Worm (Caenorhabditis elegans): ENCODE results near the gene tmem-17.

Gene tmem-17

ce11 chrIII:7045643-7046042 is 24.4 kb upstream of the tmem-17 start, which contains the start of gene R01H2.7:
Gene R01H2.7 (minus strand): TSS chrIII:7045743.
- no peak for TF ChIP-seq tbx-7 (tag; optimal IDR thresholded peaks at IDR 0.05)
- no peak for TF ChIP-seq ceh-34 (tag; optimal IDR thresholded peaks at IDR 0.05)

DNA sequence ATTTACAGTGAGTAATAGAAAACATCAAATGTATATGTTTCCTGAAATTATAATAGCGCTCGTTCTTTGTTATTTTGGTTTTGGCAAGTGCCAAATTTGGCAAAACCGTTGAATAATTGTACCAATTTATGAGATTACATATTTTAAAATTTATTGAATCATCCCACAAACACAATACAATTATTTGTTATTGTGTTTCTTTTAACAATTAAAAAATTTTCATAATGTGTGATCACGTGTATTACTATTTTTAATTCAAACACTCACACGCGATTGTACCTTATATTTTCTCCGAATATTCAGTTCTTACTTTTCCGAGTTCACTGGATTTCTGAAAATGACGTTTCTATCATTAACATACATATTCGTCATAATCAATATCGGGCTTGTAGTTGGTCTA is 13.8 kb upstream of the tmem-17 start, which contains the start of gene R01H2.2:
R01H2.2 (plus strand) TSS at position 301 of the 400 bp plus-strand sequence.
- TF ChIP-seq che-1 (tag; optimal IDR thresholded peaks at IDR 0.05): no peak
- TF ChIP-seq ama-1 (optimal IDR thresholded peaks at IDR 0.05): no peak
- TF ChIP-seq syd-9 (tag; optimal IDR thresholded peaks at IDR 0.05): no peak
- TF ChIP-seq nhr-11 (tag; optimal IDR thresholded peaks at IDR 0.05): no peak
- TF ChIP-seq ceh-9 (tag; optimal IDR thresholded peaks at IDR 0.05): no peak
- TF ChIP-seq ceh-19 (GFP tag; optimal IDR thresholded peaks at IDR 0.05): no peak

DNA sequence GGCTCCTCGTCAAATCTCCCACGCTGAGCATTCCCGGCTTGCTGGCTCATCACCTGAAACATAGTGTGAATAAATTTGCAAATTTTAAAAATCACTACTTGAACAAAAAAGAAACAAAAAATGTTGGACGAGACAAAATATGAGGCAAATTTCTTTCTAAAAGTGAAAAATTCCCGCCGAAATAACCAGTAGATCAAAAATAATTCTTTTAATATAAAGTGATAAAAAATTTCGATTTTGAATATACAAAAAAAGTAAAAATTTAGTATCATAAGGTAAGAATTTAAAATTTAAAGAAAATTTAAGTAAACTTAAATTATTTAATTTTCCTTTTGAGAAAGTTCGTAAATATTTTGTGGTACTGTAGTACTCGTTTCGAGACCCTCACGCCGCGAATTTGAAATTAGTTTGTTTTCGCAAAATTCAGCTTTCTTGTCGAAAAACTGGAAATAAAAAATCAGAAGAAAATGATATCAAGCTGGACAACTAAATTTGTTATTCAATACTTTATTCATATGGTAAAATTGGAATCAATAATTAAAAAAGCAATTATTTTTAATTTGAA is 9.5 kb upstream of the tmem-17 start, which contains the start of gene egg-2:
egg-2 (minus strand) TSS at position 53 of the 565 bp plus-strand sequence.
- TF ChIP-seq nhr-232 (tag; optimal IDR thresholded peaks at IDR 0.05): no peak
- no peak for TF ChIP-seq zip-5 (tag; optimal IDR thresholded peaks at IDR 0.05)
- TF ChIP-seq ceh-24 (tag; optimal IDR thresholded peaks at IDR 0.05): no peak
- no peak for TF ChIP-seq unc-3 (GFP tag; conservative IDR thresholded peaks at IDR 0.05)
- TF ChIP-seq unc-3 (tag; optimal IDR thresholded peaks at IDR 0.05): no peak
- no peak for TF ChIP-seq sox-4 (tag; optimal IDR thresholded peaks at IDR 0.05)
- no peak for TF ChIP-seq dmd-4 (tag; optimal IDR thresholded peaks at IDR 0.05; ENCODE audit: borderline replicate concordance)
- no peak for TF ChIP-seq ama-1 (optimal IDR thresholded peaks at IDR 0.05)
- TF ChIP-seq pax-1 (tag; optimal IDR thresholded peaks at IDR 0.05): no peak
- TF ChIP-seq pat-9 (tag; optimal IDR thresholded peaks at IDR 0.05): no peak
- TF ChIP-seq eyg-1 (tag; optimal IDR thresholded peaks at IDR 0.05): no peak

DNA sequence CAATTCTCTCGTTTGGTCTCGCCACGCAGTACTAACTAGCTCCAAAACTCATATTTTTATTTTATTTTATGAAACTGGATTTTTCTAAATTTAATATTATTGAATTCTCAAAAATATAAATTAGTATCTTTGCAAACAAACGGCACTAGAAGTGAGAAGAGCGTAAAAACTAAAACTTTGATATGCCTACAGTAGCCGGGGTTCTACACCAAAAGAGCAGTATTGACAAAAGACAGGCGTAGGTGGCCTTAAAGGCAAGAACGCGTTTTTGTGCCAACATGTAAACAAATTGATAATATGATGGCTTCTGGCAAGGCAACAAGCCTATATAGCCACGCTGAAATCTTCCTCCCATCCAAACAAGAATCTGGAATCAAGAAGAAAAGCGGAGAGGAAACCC is 7.5 kb upstream of the tmem-17 start, which contains the start of gene R01H2.1:
R01H2.1 (plus strand) TSS at position 301 of the 400 bp plus-strand sequence.
- TF ChIP-seq pha-4 (tag; optimal IDR thresholded peaks at IDR 0.05) (no peak), sox-2 (GFP tag; IDR thresholded peaks at IDR 0.05) (no peak), ceh-30 (tag; optimal IDR thresholded peaks at IDR 0.05) (no peak), nfya-1 (tag; optimal IDR thresholded peaks at IDR 0.05) (no peak), K09A11.1 (tag; optimal IDR thresholded peaks at IDR 0.05; ENCODE audit: insufficient read depth) (no peak), C08G9.2 (tag; optimal IDR thresholded peaks at IDR 0.05) (no peak), pros-1 (tag; optimal IDR thresholded peaks at IDR 0.05) (no peak), ama-1 (optimal IDR thresholded peaks at IDR 0.05) (no peak), hlh-8 (tag; optimal IDR thresholded peaks at IDR 0.05) (no peak), ztf-16 (tag; optimal IDR thresholded peaks at IDR 0.05) (no peak), unc-3 (GFP tag; conservative IDR thresholded peaks at IDR 0.05) (no peak), unc-3 (tag; optimal IDR thresholded peaks at IDR 0.05) (no peak), ttx-3 (tag; optimal IDR thresholded peaks at IDR 0.05) (no peak), unc-55 (GFP tag; optimal IDR thresholded peaks at IDR 0.05) (no peak), ahr-1 (tag; optimal IDR thresholded peaks at IDR 0.05) (no peak), fax-1 (tag; optimal IDR thresholded peaks at IDR 0.05) (no peak), unc-86 (tag; optimal IDR thresholded peaks at IDR 0.05) (no peak)

ce11 chrIII:7063061-7063460 is 7.0 kb upstream of the tmem-17 start:
- TF ChIP-seq sox-4 (tag; optimal IDR thresholded peaks at IDR 0.05) (no peak), ztf-16 (tag; optimal IDR thresholded peaks at IDR 0.05) (no peak), ceh-19 (GFP tag; optimal IDR thresholded peaks at IDR 0.05) (no peak), npax-4 (tag; optimal IDR thresholded peaks at IDR 0.05) (no peak), elt-2 (tag; optimal IDR thresholded peaks at IDR 0.05) (no peak)

Data from whole organism, late embryonic.